Worm (Caenorhabditis elegans) whole organism, L1 larva: ENCODE data around the gene ZK829.1.

Experiments
- C04F5.9 ChIP-seq: sonication (generic microtip); optimal IDR thresholded peaks from 2 replicates; lab custom pipeline; 2016; ENCODE audit warnings: missing genetic modification characterization, missing compliant biosample characterization
- C16A3.4 ChIP-seq: fragments of 150-350 bp; optimal IDR thresholded peaks from 2 replicates; lab custom pipeline; 2014; ENCODE audit warnings: missing biosample characterization, missing genetic modification characterization
- C34B4.2 ChIP-seq: sonication (generic microtip); optimal IDR thresholded peaks from 2 replicates; lab custom pipeline; 2017; ENCODE audit warnings: mild to moderate bottlenecking, missing genetic modification characterization, missing compliant biosample characterization
- F16B12.6 ChIP-seq: fragments of 150-350 bp; optimal IDR thresholded peaks from 2 replicates; lab custom pipeline; 2014; ENCODE audit warnings: missing biosample characterization, missing genetic modification characterization
- Y116A8C.19 ChIP-seq: sonication (generic microtip); optimal IDR thresholded peaks from 2 replicates; lab custom pipeline; 2016; ENCODE audit warnings: missing compliant biosample characterization, missing genetic modification characterization, borderline replicate concordance
- aha-1 ChIP-seq: fragments of 150-350 bp; optimal IDR thresholded peaks from 2 replicates; lab custom pipeline; 2014; ENCODE audit warnings: missing biosample characterization, missing genetic modification characterization
- alr-1 ChIP-seq: fragments of 200-800 bp; sonication (Bioruptor generic); optimal IDR thresholded peaks from 2 replicates; lab custom pipeline; 2018; ENCODE audit warnings: borderline replicate concordance, mild to moderate bottlenecking, missing genetic modification characterization, missing compliant biosample characterization
- blmp-1 ChIP-seq: fragments of 150-350 bp; optimal IDR thresholded peaks from 2 replicates; lab custom pipeline; 2014; ENCODE audit warnings: missing biosample characterization, missing genetic modification characterization
- ceh-63 ChIP-seq: fragments of 200-800 bp; sonication (Bioruptor generic); optimal IDR thresholded peaks from 2 replicates; lab custom pipeline; 2018; ENCODE audit warnings: mild to moderate bottlenecking, missing genetic modification characterization, missing compliant biosample characterization
- ceh-90 ChIP-seq: sonication (generic microtip); optimal IDR thresholded peaks from 2 replicates; lab custom pipeline; 2016; ENCODE audit warnings: missing genetic modification characterization, missing compliant biosample characterization
- efl-1 ChIP-seq, 4 experiments: fragments of 150-350 bp; optimal IDR thresholded peaks in 3 of 4; peaks in 1 of 4; 1 replicate in 1 of 4; 2 replicates in 3 of 4; lab custom pipeline; 2014; ENCODE audit warnings: missing biosample characterization in 2 of 4, missing genetic modification characterization in 2 of 4, missing genetic modification reagents in 2 of 4
- egl-27 ChIP-seq, 2 experiments: fragments of 150-350 bp in 1 of 2; sonication (generic microtip); optimal IDR thresholded peaks; 3 replicates each; lab custom pipeline; 2017 to 2018; ENCODE audit warnings: missing biosample characterization in 2 of 2, missing genetic modification characterization in 2 of 2, missing genetic modification reagents in 2 of 2
- elt-3 ChIP-seq, 6 experiments: fragments of 150-350 bp in 1 of 6; sonication (generic microtip); optimal IDR thresholded peaks; 2 replicates each; lab custom pipeline; 2017 to 2018; ENCODE audit warnings: missing biosample characterization in 6 of 6, missing genetic modification characterization in 6 of 6, inconsistent platforms in 1 of 6
- fkh-8 ChIP-seq: sonication (generic microtip); optimal IDR thresholded peaks from 2 replicates; lab custom pipeline; 2016; ENCODE audit warnings: mild to moderate bottlenecking, missing genetic modification characterization, missing compliant biosample characterization
- grh-1 ChIP-seq: fragments of 200-800 bp; sonication (Bioruptor generic); IDR thresholded peaks from 2 replicates; pipeline ENCODE4 v1.3.6; 2022; ENCODE audit warnings: missing genetic modification reagents, missing genetic modification characterization, missing compliant biosample characterization
- hlh-17 ChIP-seq: fragments of 200-800 bp; sonication (Bioruptor generic); optimal IDR thresholded peaks from 2 replicates; lab custom pipeline; 2018; ENCODE audit warnings: missing genetic modification characterization, mild to moderate bottlenecking, missing compliant biosample characterization, moderate library complexity, borderline replicate concordance
- hlh-4 ChIP-seq: sonication (generic microtip); optimal IDR thresholded peaks from 2 replicates; lab custom pipeline; 2016; ENCODE audit warnings: mild to moderate bottlenecking, missing genetic modification characterization, missing compliant biosample characterization
- hpl-2 ChIP-seq: fragments of 150-350 bp; optimal IDR thresholded peaks from 2 replicates; lab custom pipeline; 2014; ENCODE audit warnings: missing biosample characterization, missing genetic modification reagents, missing genetic modification characterization
- lin-13 ChIP-seq: fragments of 150-350 bp; optimal IDR thresholded peaks from 2 replicates; lab custom pipeline; 2014; ENCODE audit warnings: missing biosample characterization, missing genetic modification reagents, missing genetic modification characterization
- lin-14 ChIP-seq: fragments of 200-800 bp; sonication (Bioruptor generic); optimal IDR thresholded peaks from 2 replicates; lab custom pipeline; 2018; ENCODE audit warnings: mild to moderate bottlenecking, missing genetic modification characterization, moderate library complexity, missing compliant biosample characterization
- lir-3 ChIP-seq: sonication (generic microtip); optimal IDR thresholded peaks from 2 replicates; lab custom pipeline; 2016; ENCODE audit warnings: mild to moderate bottlenecking, missing genetic modification characterization, moderate library complexity, missing compliant biosample characterization; ENCODE audit not compliant: poor library complexity
- lsy-2 ChIP-seq, 2 experiments: fragments of 150-350 bp; optimal IDR thresholded peaks; 2 replicates each; lab custom pipeline; 2014; ENCODE audit warnings: missing biosample characterization in 2 of 2, missing genetic modification characterization in 2 of 2
- nhr-11 ChIP-seq: fragments of 150-350 bp; optimal IDR thresholded peaks from 2 replicates; lab custom pipeline; 2014; ENCODE audit warnings: missing biosample characterization, missing genetic modification characterization
- nhr-19 ChIP-seq: fragments of 200-800 bp; sonication (Bioruptor generic); conservative IDR thresholded peaks from 2 replicates; pipeline ENCODE4 v1.3.6; 2022; ENCODE audit warnings: missing genetic modification characterization, missing compliant biosample characterization
- nhr-84 ChIP-seq: sonication (generic microtip); optimal IDR thresholded peaks from 2 replicates; lab custom pipeline; 2017; ENCODE audit warnings: missing biosample characterization, missing genetic modification characterization
- nhr-85 ChIP-seq: sonication (generic microtip); peaks from one replicate; lab custom pipeline; 2016; ENCODE audit warnings: missing genetic modification characterization, inconsistent platforms, missing compliant biosample characterization
- pag-3 ChIP-seq: sonication (generic microtip); optimal IDR thresholded peaks from 2 replicates; lab custom pipeline; 2017; ENCODE audit warnings: missing genetic modification characterization, mild to moderate bottlenecking, missing compliant biosample characterization, antibody characterized with exemption, borderline replicate concordance; ENCODE audit not compliant: insufficient read depth
- rnt-1 ChIP-seq: sonication (generic microtip); optimal IDR thresholded peaks from 2 replicates; lab custom pipeline; 2016; ENCODE audit warnings: mild to moderate bottlenecking, missing genetic modification characterization, moderate library complexity, missing compliant biosample characterization
- snpc-4 ChIP-seq: fragments of 150-350 bp; optimal IDR thresholded peaks from 2 replicates; lab custom pipeline; 2014; ENCODE audit warnings: missing biosample characterization, missing genetic modification characterization
- sptf-1 ChIP-seq: fragments of 150-350 bp; optimal IDR thresholded peaks from 2 replicates; lab custom pipeline; 2014; ENCODE audit warnings: missing biosample characterization, missing genetic modification characterization
- tbx-2 ChIP-seq: sonication (generic microtip); optimal IDR thresholded peaks from 2 replicates; lab custom pipeline; 2016; ENCODE audit warnings: missing genetic modification characterization, missing compliant biosample characterization
- unc-130 ChIP-seq: fragments of 150-350 bp; optimal IDR thresholded peaks from 2 replicates; lab custom pipeline; 2017; ENCODE audit warnings: missing biosample characterization, missing genetic modification characterization, inconsistent platforms
- unc-62 ChIP-seq: fragments of 150-350 bp; optimal IDR thresholded peaks from 2 replicates; lab custom pipeline; 2014; ENCODE audit warnings: missing biosample characterization, missing genetic modification reagents, missing genetic modification characterization
- vab-15 ChIP-seq: sonication (generic microtip); optimal IDR thresholded peaks from 2 replicates; lab custom pipeline; 2017; ENCODE audit warnings: missing genotype, mild to moderate bottlenecking, missing genetic modification characterization, missing compliant biosample characterization
- zag-1 ChIP-seq: fragments of 150-350 bp; optimal IDR thresholded peaks from 2 replicates; lab custom pipeline; 2014; ENCODE audit warnings: missing biosample characterization, missing genetic modification characterization
- ztf-11 ChIP-seq, 2 experiments: sonication (generic microtip); optimal IDR thresholded peaks; 2 replicates each; lab custom pipeline; 2016 to 2017; ENCODE audit warnings: missing genetic modification characterization in 2 of 2, missing biosample characterization in 1 of 2, missing compliant biosample characterization in 1 of 2

The ZK829.1 gene

ce11 chrIV:11952612-11953299 lies 10.5 kb upstream of the ZK829.1 start, which contains the start of gene gdh-1 (continued):
- TF ChIP-seq F16B12.6 (tag; lab: Kevin White, UChicago) (no peak), hlh-4 (tag; lab: Kevin White, UChicago) (no peak), ceh-90 (tag; lab: Kevin White, UChicago) (no peak), lin-14 (GFP tag; lab: Kevin White, UChicago) (no peak), ztf-11 (tag; optimal IDR thresholded peaks at IDR 0.05; lab: Kevin White, UChicago) (no peak), unc-62 (GFP tag; lab: Kevin White, UChicago) (no peak), snpc-4 (tag; lab: Kevin White, UChicago) (no peak), vab-15 (no peak), sptf-1 (tag; lab: Kevin White, UChicago) (no peak), nhr-19 (peak; percentile 41), pag-3 (tag; lab: Kevin White, UChicago) (no peak), rnt-1 (peak; percentile 71), nhr-85 (tag; lab: Kevin White, UChicago) (peak; percentile 81), C04F5.9 (tag; lab: Kevin White, UChicago) (no peak), C16A3.4 (tag; lab: Kevin White, UChicago) (no peak), Y116A8C.19 (tag; lab: Kevin White, UChicago) (no peak), hpl-2 (no peak), tbx-2 (tag; lab: Kevin White, UChicago) (peak; percentile 56), egl-27 (tag; optimal IDR thresholded peaks at IDR 0.05; lab: Kevin White, UChicago) (no peak), C34B4.2 (tag; lab: Kevin White, UChicago) (no peak), unc-130 (tag; lab: Kevin White, UChicago) (no peak), lsy-2 (tag; optimal IDR thresholded peaks at IDR 0.05; lab: Kevin White, UChicago) (peak in 1 of 2 experiments; percentile 28), ceh-63 (GFP tag; lab: Kevin White, UChicago) (no peak), lir-3 (no peak), zag-1 (no peak), elt-3 (tag; optimal IDR thresholded peaks at IDR 0.05; lab: Kevin White, UChicago) (no peak), blmp-1 (peak; percentile 40), nhr-84 (tag; lab: Kevin White, UChicago) (no peak), alr-1 (tag; lab: Kevin White, UChicago) (no peak), grh-1 (no peak), efl-1 (optimal IDR thresholded peaks at IDR 0.05; lab: Kevin White, UChicago) (peak; percentile 21 to 46), efl-1 (GFP tag; optimal IDR thresholded peaks at IDR 0.05 in 1 of 2; lab: Kevin White, UChicago) (peak in 1 of 2 experiments; percentile 86)

ce11 chrIV:11950270-11950669 lies 8.1 kb upstream of the ZK829.1 start, which contains the start of gene tbx-36:
tbx-36 (plus strand) TSS chrIV:11950570.
- TF ChIP-seq lin-13 (GFP tag; lab: Kevin White, UChicago) (no peak), efl-1 (optimal IDR thresholded peaks at IDR 0.05; lab: Kevin White, UChicago) (no peak), efl-1 (GFP tag; optimal IDR thresholded peaks at IDR 0.05 in 1 of 2; lab: Kevin White, UChicago) (peak in 1 of 2 experiments; percentile 24)

- no peak for TF ChIP-seq aha-1 (tag; lab: Kevin White, UChicago)
- TF ChIP-seq nhr-11: no peak
- TF ChIP-seq hlh-17 (GFP tag; lab: Kevin White, UChicago): no peak
- TF ChIP-seq fkh-8 (tag; lab: Kevin White, UChicago): no peak
Observed at ce11 chrIV:11949717-11950116, 7.5 kb upstream of the ZK829.1 start, which contains the start of gene hdl-1. hdl-1 (minus strand) TSS chrIV:11949817.
